Fruit fly (Drosophila melanogaster) whole organism, embryonic: ENCODE results near the gene TfIIA-S.

Experiments
- ATbp ChIP-seq: fragments of 200-800 bp; sonication (Bioruptor generic); optimal IDR thresholded peaks from 2 replicates; lab custom pipeline; 2017; ENCODE audit warnings: missing biosample characterization, mild to moderate bottlenecking, missing genetic modification characterization, missing genetic modification reagents
- Ada2b ChIP-seq: fragments of 200-800 bp; sonication (Bioruptor generic); IDR thresholded peaks from 2 replicates; pipeline ENCODE4 v1.3.6; 2022; ENCODE audit warnings: missing biosample characterization, missing genetic modification characterization
- Bgb ChIP-seq: fragments of 200-800 bp; sonication (Bioruptor generic); IDR thresholded peaks from 2 replicates; pipeline ENCODE4 v1.3.6; 2022; ENCODE audit warnings: missing biosample characterization, missing genetic modification characterization; ENCODE audit not compliant: partially characterized antibody
- C15 ChIP-seq: fragments of 200-800 bp; sonication (Bioruptor generic); IDR thresholded peaks from 3 replicates; pipeline ENCODE4 v1.3.6; 2022; ENCODE audit warnings: missing biosample characterization, missing genetic modification characterization
- CG1024 ChIP-seq: fragments of 200-800 bp; sonication (Bioruptor generic); IDR thresholded peaks from 2 replicates; pipeline ENCODE4 v1.3.6; 2022; ENCODE audit warnings: missing biosample characterization, missing genetic modification characterization
- CG10543 ChIP-seq: fragments of 200-800 bp; sonication (Bioruptor generic); optimal IDR thresholded peaks from 3 replicates; lab custom pipeline; 2017; ENCODE audit warnings: missing biosample characterization, mild to moderate bottlenecking, missing genetic modification characterization, moderate library complexity
- CG11695 ChIP-seq: fragments of 200-800 bp; sonication (Bioruptor generic); IDR thresholded peaks from 3 replicates; pipeline ENCODE4 v1.3.6; 2022; ENCODE audit warnings: missing biosample characterization, missing genetic modification characterization
- CG12744 ChIP-seq: fragments of 200-800 bp; sonication (Bioruptor generic); optimal IDR thresholded peaks from 2 replicates; lab custom pipeline; 2016; ENCODE audit warnings: missing biosample characterization, missing genetic modification characterization
- CG14441 ChIP-seq: fragments of 200-800 bp; sonication (Bioruptor generic); IDR thresholded peaks from 2 replicates; pipeline ENCODE4 v1.3.6; 2022; ENCODE audit warnings: missing biosample characterization, missing genetic modification characterization
- CG15011 ChIP-seq: fragments of 200-800 bp; sonication (Bioruptor generic); optimal IDR thresholded peaks from 3 replicates; lab custom pipeline; 2018; ENCODE audit warnings: missing biosample characterization, mild to moderate bottlenecking, missing genetic modification characterization
- CG18764 ChIP-seq: fragments of 200-800 bp; sonication (Bioruptor generic); optimal IDR thresholded peaks from 3 replicates; lab custom pipeline; 2016; ENCODE audit warnings: missing biosample characterization, missing genetic modification characterization
- CG2678 ChIP-seq: fragments of 200-800 bp; sonication (Bioruptor generic); optimal IDR thresholded peaks from 3 replicates; lab custom pipeline; 2019; ENCODE audit warnings: missing biosample characterization, mild to moderate bottlenecking, missing genetic modification characterization, moderate library complexity
- CG33213 ChIP-seq: fragments of 200-800 bp; sonication (Bioruptor generic); optimal IDR thresholded peaks from 3 replicates; lab custom pipeline; 2016; ENCODE audit warnings: missing biosample characterization, missing genetic modification characterization
- CG4820 ChIP-seq: fragments of 200-800 bp; sonication (Bioruptor generic); optimal IDR thresholded peaks from 3 replicates; lab custom pipeline; 2016; ENCODE audit warnings: missing biosample characterization, missing genetic modification characterization
- CG8944 ChIP-seq: fragments of 200-800 bp; sonication (Bioruptor generic); optimal IDR thresholded peaks from 3 replicates; lab custom pipeline; 2016; ENCODE audit warnings: missing biosample characterization, missing genetic modification characterization
- CoRest ChIP-seq: fragments of 200-800 bp; sonication (Bioruptor generic); optimal IDR thresholded peaks from 3 replicates; lab custom pipeline; 2018; ENCODE audit warnings: missing biosample characterization, mild to moderate bottlenecking, missing genetic modification characterization, moderate library complexity
- Doc2 ChIP-seq: fragments of 200-800 bp; sonication (Bioruptor generic); IDR thresholded peaks from 2 replicates; pipeline ENCODE4 v1.3.6; 2022; ENCODE audit warnings: missing biosample characterization, missing genetic modification characterization
- Drgx ChIP-seq: fragments of 200-800 bp; sonication (Bioruptor generic); IDR thresholded peaks from 2 replicates; pipeline ENCODE4 v1.3.6; 2022; ENCODE audit warnings: missing biosample characterization, missing genetic modification characterization
- Ets65A ChIP-seq: fragments of 200-800 bp; sonication (Bioruptor generic); peaks from one replicate; lab custom pipeline; 2016; ENCODE audit warnings: missing biosample characterization, missing genetic modification characterization
- Rfx ChIP-seq: fragments of 200-800 bp; sonication (Bioruptor generic); IDR thresholded peaks from 2 replicates; pipeline ENCODE4 v1.3.6; 2022; ENCODE audit warnings: missing biosample characterization, missing genetic modification characterization
- Rx ChIP-seq: fragments of 200-800 bp; sonication (Bioruptor generic); IDR thresholded peaks from 2 replicates; pipeline ENCODE4 v1.3.6; 2022; ENCODE audit warnings: missing biosample characterization, missing genetic modification characterization
- Spps ChIP-seq: fragments of 200-800 bp; sonication (Bioruptor generic); optimal IDR thresholded peaks from 2 replicates; lab custom pipeline; 2018; ENCODE audit warnings: missing biosample characterization, mild to moderate bottlenecking, missing genetic modification characterization
- Xrp1 ChIP-seq: fragments of 200-800 bp; sonication (Bioruptor generic); IDR thresholded peaks from 2 replicates; pipeline ENCODE4 v1.3.6; 2022; ENCODE audit warnings: missing biosample characterization, missing genetic modification characterization
- ap ChIP-seq: fragments of 200-800 bp; sonication (Bioruptor generic); IDR thresholded peaks from 2 replicates; pipeline ENCODE4 v1.3.6; 2022; ENCODE audit warnings: missing biosample characterization, missing genetic modification characterization
- ato ChIP-seq: fragments of 200-800 bp; sonication (Bioruptor generic); IDR thresholded peaks from 2 replicates; pipeline ENCODE4 v1.3.6; 2022; ENCODE audit warnings: missing biosample characterization, missing genetic modification characterization; ENCODE audit not compliant: partially characterized antibody
- cas ChIP-seq: fragments of 200-800 bp; sonication (Bioruptor generic); IDR thresholded peaks from 2 replicates; pipeline ENCODE4 v1.3.6; 2022; ENCODE audit warnings: missing biosample characterization, missing genetic modification characterization
- ci ChIP-seq: fragments of 200-800 bp; sonication (Bioruptor generic); IDR thresholded peaks from 3 replicates; pipeline ENCODE4 v1.3.6; 2022; ENCODE audit warnings: missing biosample characterization, missing genetic modification characterization
- corto ChIP-seq: fragments of 200-800 bp; sonication (Bioruptor generic); optimal IDR thresholded peaks from 2 replicates; lab custom pipeline; 2016; ENCODE audit warnings: missing biosample characterization, mild to moderate bottlenecking, missing genetic modification characterization, moderate library complexity
- esg ChIP-seq: fragments of 200-800 bp; sonication (Bioruptor generic); conservative IDR thresholded peaks from 2 replicates; pipeline ENCODE4 v1.3.6; 2022; ENCODE audit warnings: missing biosample characterization, missing genetic modification characterization
- fd64A ChIP-seq: fragments of 200-800 bp; sonication (Bioruptor generic); optimal IDR thresholded peaks from 3 replicates; lab custom pipeline; 2018; ENCODE audit warnings: missing biosample characterization, mild to moderate bottlenecking, missing genetic modification characterization
- gem ChIP-seq: fragments of 200-800 bp; sonication (Bioruptor generic); optimal IDR thresholded peaks from 2 replicates; lab custom pipeline; 2019; ENCODE audit warnings: missing biosample characterization, mild to moderate bottlenecking, missing genetic modification characterization, moderate library complexity
- grn ChIP-seq: fragments of 200-800 bp; sonication (Bioruptor generic); optimal IDR thresholded peaks from 3 replicates; lab custom pipeline; 2017; ENCODE audit warnings: missing biosample characterization, missing genetic modification characterization
- hth ChIP-seq: fragments of >200 bp; optimal IDR thresholded peaks from 2 replicates; lab custom pipeline; 2017; ENCODE audit warnings: inconsistent platforms
- lmd ChIP-seq: fragments of 200-800 bp; sonication (Bioruptor generic); IDR thresholded peaks from 2 replicates; pipeline ENCODE4 v1.3.6; 2022; ENCODE audit warnings: missing biosample characterization, missing genetic modification characterization
- otp ChIP-seq: fragments of 200-800 bp; sonication (Bioruptor generic); IDR thresholded peaks from 3 replicates; pipeline ENCODE4, ENCODE4 v1.3.6; 2022; ENCODE audit warnings: missing biosample characterization, missing genetic modification characterization
- prd ChIP-seq, 3 experiments: fragments of >200 bp in 2 of 3; fragments of 200-800 bp in 1 of 3; sonication (Bioruptor generic) in 1 of 3; optimal IDR thresholded peaks in 2 of 3; IDR thresholded peaks in 1 of 3; 2 replicates in 2 of 3; 3 replicates in 1 of 3; pipeline versions ENCODE4 v1.3.6 to Lab custom; 2017 to 2022; ENCODE audit warnings: missing biosample characterization in 1 of 3, missing genetic modification characterization in 1 of 3
- salm ChIP-seq: fragments of 200-800 bp; sonication (Bioruptor generic); optimal IDR thresholded peaks from 2 replicates; lab custom pipeline; 2018; ENCODE audit warnings: missing biosample characterization, mild to moderate bottlenecking, missing genetic modification characterization
- scrt ChIP-seq: fragments of 200-800 bp; sonication (Bioruptor generic); optimal IDR thresholded peaks from 2 replicates; lab custom pipeline; 2018; ENCODE audit warnings: missing biosample characterization, mild to moderate bottlenecking, missing genetic modification characterization, moderate library complexity
- sisA ChIP-seq: fragments of 200-800 bp; sonication (Bioruptor generic); IDR thresholded peaks from 2 replicates; pipeline ENCODE4 v1.3.6; 2022; ENCODE audit warnings: missing biosample characterization, missing genetic modification characterization
- slbo ChIP-seq: fragments of 200-800 bp; sonication (Bioruptor generic); IDR thresholded peaks from 2 replicates; pipeline ENCODE4 v1.3.6; 2022; ENCODE audit warnings: missing biosample characterization, missing genetic modification characterization
- slp2 ChIP-seq: fragments of 200-800 bp; sonication (Bioruptor generic); optimal IDR thresholded peaks from 2 replicates; lab custom pipeline; 2016; ENCODE audit warnings: missing biosample characterization, missing genetic modification characterization
- sna ChIP-seq: fragments of 200-800 bp; sonication (Bioruptor generic); IDR thresholded peaks from 2 replicates; pipeline ENCODE4 v1.3.6; 2022; ENCODE audit warnings: missing biosample characterization, missing genetic modification characterization; ENCODE audit not compliant: partially characterized antibody
- tin ChIP-seq: fragments of 200-800 bp; sonication (Bioruptor generic); optimal IDR thresholded peaks from 3 replicates; lab custom pipeline; 2016; ENCODE audit warnings: missing biosample characterization, missing genetic modification characterization
- ttk ChIP-seq: fragments of 200-800 bp; sonication (Bioruptor generic); IDR thresholded peaks from 2 replicates; pipeline ENCODE4 v2.1.2; 2022; ENCODE audit warnings: missing biosample characterization, missing genetic modification characterization
- vvl ChIP-seq: fragments of 200-800 bp; sonication (Bioruptor generic); IDR thresholded peaks from 2 replicates; pipeline ENCODE4 v1.3.6; 2022; ENCODE audit warnings: missing biosample characterization, missing genetic modification characterization
- yki ChIP-seq: fragments of >200 bp; optimal IDR thresholded peaks from 3 replicates; lab custom pipeline; 2018
- z ChIP-seq: fragments of 200-800 bp; sonication (Bioruptor generic); IDR thresholded peaks from 3 replicates; pipeline ENCODE4 v1.3.6; 2022; ENCODE audit warnings: missing biosample characterization, missing genetic modification characterization
- zfh1 ChIP-seq: fragments of 200-800 bp; sonication (Bioruptor generic); IDR thresholded peaks from 3 replicates; pipeline ENCODE4 v1.3.6; 2022; ENCODE audit warnings: missing biosample characterization, missing genetic modification characterization

TfIIA-S gene

dm6 chr3R:23888273-23889220 lies 2.3 kb downstream of the TfIIA-S start (continued):
- peak; percentile 40 for TF ChIP-seq Ada2b (GFP tag; lab: Robert Waterston, UW)
- no peak for TF ChIP-seq CG12744 (GFP tag; lab: Kevin White, UChicago)
- TF ChIP-seq CG18764 (GFP tag; lab: Kevin White, UChicago), result no peak
- TF ChIP-seq lmd (GFP tag; lab: Robert Waterston, UW), result peak; percentile 27; the same call in 1 of the 2 replicates
- no peak for TF ChIP-seq slp2
- TF ChIP-seq ap (GFP tag; lab: Robert Waterston, UW), result no peak
- TF ChIP-seq CG2678 (tag; lab: Kevin White, UChicago), result peak; percentile 23
- peak; percentile 5 for TF ChIP-seq ATbp (GFP tag; lab: Kevin White, UChicago)
- TF ChIP-seq CG4820 (GFP tag; lab: Kevin White, UChicago), result no peak
- no peak for TF ChIP-seq ttk
- TF ChIP-seq salm (tag; lab: Kevin White, UChicago), result no peak

DNA sequence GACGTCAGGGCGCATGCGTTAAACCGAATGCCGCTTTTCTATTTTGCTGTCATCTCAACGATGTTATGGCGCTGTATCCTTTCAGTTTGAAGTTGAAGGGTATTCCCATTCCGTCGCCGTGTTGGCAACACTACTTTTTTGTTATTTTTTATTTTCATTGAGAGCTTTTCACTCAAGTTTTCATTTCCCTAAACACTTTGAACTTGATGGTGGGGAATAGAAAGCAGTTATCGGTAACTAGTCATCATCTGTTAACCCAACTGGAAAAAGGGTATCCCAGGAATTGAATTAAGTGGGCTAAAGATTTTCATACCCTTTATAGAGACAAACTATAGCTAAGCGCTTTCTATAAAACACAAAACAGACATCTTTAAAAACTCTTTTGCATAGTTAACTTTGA lies 3.3 kb downstream of the TfIIA-S start:
- TF ChIP-seq Bgb (GFP tag; lab: Robert Waterston, UW) (no peak), prd (optimal IDR thresholded peaks at IDR 0.05; lab: Kevin White, UChicago) (no peak), prd (GFP tag; IDR thresholded peaks at IDR 0.05; lab: Robert Waterston, UW) (peak; percentile 47; the same call in 1 of the 3 replicates), Rx (GFP tag; lab: Robert Waterston, UW) (0 out of 2 replicates have a peak, but pooled peaks have one; percentile 39), CG14441 (GFP tag; lab: Robert Waterston, UW) (peak; percentile 27; the same call in 1 of the 2 replicates), lmd (GFP tag; lab: Robert Waterston, UW) (peak; percentile 28; the same call in 1 of the 2 replicates), esg (GFP tag; lab: Robert Waterston, UW) (no peak), yki (lab: Kevin White, UChicago) (no peak), CG11695 (GFP tag; lab: Robert Waterston, UW) (0 out of 3 replicates have a peak, but pooled peaks have one; percentile 20), Drgx (GFP tag; lab: Robert Waterston, UW) (peak; percentile 5; the same call in 1 of the 2 replicates), grn (GFP tag; lab: Kevin White, UChicago) (no peak), cas (GFP tag; lab: Robert Waterston, UW) (0 out of 2 replicates have a peak, but pooled peaks have one; percentile 5), Rfx (peak; percentile 41; the same call in 1 of the 2 replicates), sna (GFP tag; lab: Robert Waterston, UW) (no peak), CG15011 (GFP tag; lab: Kevin White, UChicago) (no peak), otp (GFP tag; lab: Robert Waterston, UW) (no peak), scrt (GFP tag; lab: Kevin White, UChicago) (no peak), Spps (tag; lab: Kevin White, UChicago) (no peak), CG8944 (GFP tag; lab: Kevin White, UChicago) (no peak), vvl (no peak), ci (GFP tag; lab: Robert Waterston, UW) (peak; percentile 30; the same call in 1 of the 3 replicates), Doc2 (GFP tag; lab: Robert Waterston, UW) (no peak), CoRest (tag; lab: Kevin White, UChicago) (no peak), CG1024 (GFP tag; lab: Robert Waterston, UW) (no peak), slbo (GFP tag; lab: Robert Waterston, UW) (peak; percentile 33; the same call in 1 of the 2 replicates), tin (GFP tag; lab: Kevin White, UChicago) (no peak), C15 (no peak), hth (no peak), Xrp1 (GFP tag; lab: Robert Waterston, UW) (peak; percentile 64; the same call in 1 of the 2 replicates), corto (GFP tag; lab: Kevin White, UChicago) (no peak), CG33213 (GFP tag; lab: Kevin White, UChicago) (no peak), sisA (GFP tag; lab: Robert Waterston, UW) (peak; percentile 5; the same call in 1 of the 2 replicates), CG10543 (no peak), ttk (no peak; the same call in 1 of the 2 replicates), z (GFP tag; lab: Robert Waterston, UW) (no peak), fd64A (GFP tag; lab: Kevin White, UChicago) (no peak), gem (tag; lab: Kevin White, UChicago) (peak; percentile 4), ato (no peak), Ets65A (GFP tag; lab: Kevin White, UChicago) (peak; percentile 65), zfh1 (GFP tag; lab: Robert Waterston, UW) (peak; percentile 29; the same call in 1 of the 3 replicates)
